Fruit fly (Drosophila melanogaster) whole organism, embryonic: Measurements from ENCODE around the gene Spn38F.

Experiments
- BtbVII ChIP-seq: fragments of 200-800 bp; sonication (Bioruptor generic); optimal IDR thresholded peaks from 3 replicates; lab custom pipeline; 2017; ENCODE audit warnings: missing biosample characterization, mild to moderate bottlenecking, missing genetic modification characterization
- CG10654 ChIP-seq: fragments of 200-800 bp; sonication (Bioruptor generic); optimal IDR thresholded peaks from 2 replicates; lab custom pipeline; 2016; ENCODE audit warnings: missing biosample characterization, missing genetic modification characterization
- CG11398 ChIP-seq: fragments of 200-800 bp; sonication (Bioruptor generic); optimal IDR thresholded peaks from 2 replicates; lab custom pipeline; 2016; ENCODE audit warnings: missing biosample characterization, missing genetic modification characterization
- CG13123 ChIP-seq: fragments of 200-800 bp; sonication (Bioruptor generic); optimal IDR thresholded peaks from 2 replicates; lab custom pipeline; 2016; ENCODE audit warnings: missing biosample characterization, missing genetic modification characterization
- CG14667 ChIP-seq: fragments of 200-800 bp; sonication (Bioruptor generic); IDR thresholded peaks from 2 replicates; pipeline ENCODE4 v1.3.6; 2022; ENCODE audit warnings: missing biosample characterization, missing genetic modification characterization
- CG17361 ChIP-seq: fragments of 200-800 bp; sonication (Bioruptor generic); IDR thresholded peaks from 3 replicates; pipeline ENCODE4 v1.3.6; 2022; ENCODE audit warnings: missing biosample characterization, missing genetic modification characterization
- CG1792 ChIP-seq: fragments of 200-800 bp; sonication (Bioruptor generic); optimal IDR thresholded peaks from 2 replicates; lab custom pipeline; 2016; ENCODE audit warnings: missing biosample characterization, missing genetic modification characterization
- CG2116 ChIP-seq: fragments of 200-800 bp; sonication (Bioruptor generic); optimal IDR thresholded peaks from 3 replicates; lab custom pipeline; 2018; ENCODE audit warnings: missing biosample characterization, mild to moderate bottlenecking, missing genetic modification characterization
- CG2202 ChIP-seq: fragments of 200-800 bp; sonication (Bioruptor generic); optimal IDR thresholded peaks from 2 replicates; lab custom pipeline; 2018; ENCODE audit warnings: missing biosample characterization, mild to moderate bottlenecking, missing genetic modification characterization
- CG2678 ChIP-seq: fragments of 200-800 bp; sonication (Bioruptor generic); optimal IDR thresholded peaks from 3 replicates; lab custom pipeline; 2019; ENCODE audit warnings: missing biosample characterization, mild to moderate bottlenecking, missing genetic modification characterization, moderate library complexity
- CG2875 ChIP-seq: fragments of 200-800 bp; sonication (Bioruptor generic); optimal IDR thresholded peaks from 2 replicates; lab custom pipeline; 2017; ENCODE audit warnings: missing biosample characterization, mild to moderate bottlenecking, missing genetic modification characterization, missing genetic modification reagents
- CG30431 ChIP-seq: fragments of 200-800 bp; sonication (Bioruptor generic); optimal IDR thresholded peaks from 2 replicates; lab custom pipeline; 2017; ENCODE audit warnings: missing biosample characterization, missing genetic modification characterization
- CG31365 ChIP-seq: fragments of 200-800 bp; sonication (Bioruptor generic); optimal IDR thresholded peaks from 2 replicates; lab custom pipeline; 2018; ENCODE audit warnings: missing biosample characterization, mild to moderate bottlenecking, missing genetic modification characterization
- CG3163 ChIP-seq: fragments of 200-800 bp; sonication (Bioruptor generic); optimal IDR thresholded peaks from 3 replicates; lab custom pipeline; 2016; ENCODE audit warnings: missing biosample characterization, missing genetic modification characterization
- CG33213 ChIP-seq: fragments of 200-800 bp; sonication (Bioruptor generic); optimal IDR thresholded peaks from 3 replicates; lab custom pipeline; 2016; ENCODE audit warnings: missing biosample characterization, missing genetic modification characterization
- CG33557 ChIP-seq: fragments of 200-800 bp; sonication (Bioruptor generic); optimal IDR thresholded peaks from 2 replicates; lab custom pipeline; 2019; ENCODE audit warnings: missing biosample characterization, mild to moderate bottlenecking, missing genetic modification characterization, moderate library complexity
- CG4617 ChIP-seq: fragments of 200-800 bp; sonication (Bioruptor generic); optimal IDR thresholded peaks from 3 replicates; lab custom pipeline; 2016; ENCODE audit warnings: missing biosample characterization, missing genetic modification characterization, borderline replicate concordance
- CG4854 ChIP-seq: fragments of 200-800 bp; sonication (Bioruptor generic); optimal IDR thresholded peaks from 2 replicates; lab custom pipeline; 2016; ENCODE audit warnings: missing biosample characterization, missing genetic modification characterization, inconsistent platforms
- CG6272 ChIP-seq: fragments of 200-800 bp; sonication (Bioruptor generic); IDR thresholded peaks from 2 replicates; pipeline ENCODE4 v1.3.6; 2022; ENCODE audit warnings: missing biosample characterization, missing genetic modification characterization
- CG7271 ChIP-seq: fragments of 200-800 bp; sonication (Bioruptor generic); optimal IDR thresholded peaks from 2 replicates; lab custom pipeline; 2018; ENCODE audit warnings: missing biosample characterization, mild to moderate bottlenecking, missing genetic modification characterization, moderate library complexity
- CG7745 ChIP-seq: fragments of 200-800 bp; sonication (Bioruptor generic); optimal IDR thresholded peaks from 2 replicates; lab custom pipeline; 2018; ENCODE audit warnings: missing biosample characterization, mild to moderate bottlenecking, missing genetic modification characterization, moderate library complexity
- CG8944 ChIP-seq: fragments of 200-800 bp; sonication (Bioruptor generic); optimal IDR thresholded peaks from 3 replicates; lab custom pipeline; 2016; ENCODE audit warnings: missing biosample characterization, missing genetic modification characterization
- E2f1 ChIP-seq: fragments of 200-800 bp; sonication (Bioruptor generic); IDR thresholded peaks from 2 replicates; pipeline ENCODE4 v1.3.6; 2022; ENCODE audit warnings: missing biosample characterization, missing genetic modification characterization
- Hr78 ChIP-seq, 2 experiments: fragments of 200-800 bp in 1 of 2; fragments of >200 bp in 1 of 2; sonication (Bioruptor generic) in 1 of 2; optimal IDR thresholded peaks; 2 replicates each; lab custom pipeline; 2017 to 2019; ENCODE audit warnings: missing biosample characterization in 2 of 2, missing genetic modification characterization in 2 of 2, mild to moderate bottlenecking in 1 of 2, moderate library complexity in 1 of 2
- Mad ChIP-seq: fragments of 200-800 bp; sonication (Bioruptor generic); optimal IDR thresholded peaks from 2 replicates; lab custom pipeline; 2016; ENCODE audit warnings: missing biosample characterization, missing genetic modification characterization
- Nf-YC ChIP-seq: fragments of 200-800 bp; optimal IDR thresholded peaks from 3 replicates; lab custom pipeline; 2019; ENCODE audit warnings: missing biosample characterization, mild to moderate bottlenecking, missing genetic modification characterization, moderate library complexity
- Ssrp ChIP-seq: fragments of 200-800 bp; sonication (Bioruptor generic); optimal IDR thresholded peaks from 2 replicates; lab custom pipeline; 2018; ENCODE audit warnings: missing biosample characterization, mild to moderate bottlenecking, missing genetic modification characterization, moderate library complexity
- Vsx1 ChIP-seq: fragments of 200-800 bp; sonication (Bioruptor generic); optimal IDR thresholded peaks from 2 replicates; lab custom pipeline; 2017; ENCODE audit warnings: missing biosample characterization, mild to moderate bottlenecking, missing genetic modification characterization, missing genetic modification reagents
- abd-A ChIP-seq: fragments of 200-800 bp; sonication (Bioruptor generic); optimal IDR thresholded peaks from 3 replicates; lab custom pipeline; 2019; ENCODE audit warnings: missing biosample characterization, mild to moderate bottlenecking, missing genetic modification characterization, moderate library complexity
- aop ChIP-seq: fragments of 200-800 bp; sonication (Bioruptor generic); IDR thresholded peaks from 2 replicates; pipeline ENCODE4 v1.3.6; 2022; ENCODE audit warnings: missing biosample characterization, missing genetic modification characterization
- bab2 ChIP-seq: fragments of 200-800 bp; sonication (Bioruptor generic); optimal IDR thresholded peaks from 2 replicates; lab custom pipeline; 2016; ENCODE audit warnings: missing biosample characterization, missing genetic modification characterization
- chif ChIP-seq, 2 experiments: fragments of 200-800 bp; sonication (Bioruptor generic); optimal IDR thresholded peaks; 3 replicates each; lab custom pipeline; 2016; ENCODE audit warnings: missing biosample characterization in 2 of 2, missing genetic modification characterization in 2 of 2
- chm ChIP-seq: fragments of 200-800 bp; sonication (Bioruptor generic); IDR thresholded peaks from 2 replicates; pipeline ENCODE4 v1.3.6; 2022; ENCODE audit warnings: missing biosample characterization, missing genetic modification characterization
- dysf ChIP-seq: fragments of 200-800 bp; sonication (Bioruptor generic); IDR thresholded peaks from 3 replicates; pipeline ENCODE4 v1.3.6; 2022; ENCODE audit warnings: missing biosample characterization, missing genetic modification characterization
- en ChIP-seq: fragments of 200-800 bp; sonication (Bioruptor generic); optimal IDR thresholded peaks from 2 replicates; lab custom pipeline; 2016; ENCODE audit warnings: missing biosample characterization, missing genetic modification characterization
- eve ChIP-seq, 2 experiments: fragments of >200 bp; optimal IDR thresholded peaks; 2 replicates each; lab custom pipeline; 2017; ENCODE audit warnings: missing biosample characterization in 2 of 2, missing genetic modification characterization in 2 of 2
- grau ChIP-seq: fragments of 200-800 bp; optimal IDR thresholded peaks from 3 replicates; lab custom pipeline; 2019; ENCODE audit warnings: missing biosample characterization, mild to moderate bottlenecking, missing genetic modification characterization, moderate library complexity
- jumu ChIP-seq: fragments of 200-800 bp; sonication (Bioruptor generic); optimal IDR thresholded peaks from 3 replicates; lab custom pipeline; 2016; ENCODE audit warnings: missing biosample characterization, missing genetic modification characterization
- kay ChIP-seq: fragments of 200-800 bp; sonication (Bioruptor generic); optimal IDR thresholded peaks from 2 replicates; lab custom pipeline; 2016; ENCODE audit warnings: missing biosample characterization, missing genetic modification characterization
- nmo ChIP-seq: fragments of 200-800 bp; sonication (Bioruptor generic); optimal IDR thresholded peaks from 2 replicates; lab custom pipeline; 2018; ENCODE audit warnings: missing biosample characterization, mild to moderate bottlenecking, missing genetic modification characterization, moderate library complexity
- onecut ChIP-seq: fragments of 200-800 bp; sonication (Bioruptor generic); IDR thresholded peaks from 2 replicates; pipeline ENCODE4 v1.3.6; 2022; ENCODE audit warnings: missing biosample characterization, missing genetic modification characterization
- pfk ChIP-seq: fragments of 200-800 bp; sonication (Bioruptor generic); optimal IDR thresholded peaks from 2 replicates; lab custom pipeline; 2018; ENCODE audit warnings: missing biosample characterization, mild to moderate bottlenecking, missing genetic modification characterization, moderate library complexity
- pita ChIP-seq: fragments of 200-800 bp; sonication (Bioruptor generic); optimal IDR thresholded peaks from 2 replicates; lab custom pipeline; 2017; ENCODE audit warnings: missing biosample characterization, mild to moderate bottlenecking, missing genetic modification characterization
- pzg ChIP-seq: fragments of 200-800 bp; sonication (Bioruptor generic); optimal IDR thresholded peaks from 3 replicates; lab custom pipeline; 2018; ENCODE audit warnings: missing biosample characterization, mild to moderate bottlenecking, missing genetic modification characterization, moderate library complexity
- ranshi ChIP-seq: fragments of 200-800 bp; sonication (Bioruptor generic); IDR thresholded peaks from 2 replicates; pipeline ENCODE4 v1.3.6; 2022; ENCODE audit warnings: missing biosample characterization, missing genetic modification characterization
- stc ChIP-seq: fragments of 200-800 bp; sonication (Bioruptor generic); IDR thresholded peaks from 2 replicates; pipeline ENCODE4 v1.3.6; 2022; ENCODE audit warnings: missing biosample characterization, missing genetic modification characterization
- stwl ChIP-seq: fragments of 200-800 bp; sonication (Bioruptor generic); optimal IDR thresholded peaks from 3 replicates; lab custom pipeline; 2018; ENCODE audit warnings: missing biosample characterization, mild to moderate bottlenecking, missing genetic modification characterization, moderate library complexity
- tap ChIP-seq: fragments of 200-800 bp; optimal IDR thresholded peaks from 3 replicates; lab custom pipeline; 2019; ENCODE audit warnings: missing biosample characterization, mild to moderate bottlenecking, missing genetic modification characterization, moderate library complexity
- zen2 ChIP-seq: fragments of 200-800 bp; sonication (Bioruptor generic); IDR thresholded peaks from 3 replicates; pipeline ENCODE4 v1.3.6; 2022; ENCODE audit warnings: missing biosample characterization, missing genetic modification characterization; ENCODE audit not compliant: partially characterized antibody

Spn38F gene

DNA sequence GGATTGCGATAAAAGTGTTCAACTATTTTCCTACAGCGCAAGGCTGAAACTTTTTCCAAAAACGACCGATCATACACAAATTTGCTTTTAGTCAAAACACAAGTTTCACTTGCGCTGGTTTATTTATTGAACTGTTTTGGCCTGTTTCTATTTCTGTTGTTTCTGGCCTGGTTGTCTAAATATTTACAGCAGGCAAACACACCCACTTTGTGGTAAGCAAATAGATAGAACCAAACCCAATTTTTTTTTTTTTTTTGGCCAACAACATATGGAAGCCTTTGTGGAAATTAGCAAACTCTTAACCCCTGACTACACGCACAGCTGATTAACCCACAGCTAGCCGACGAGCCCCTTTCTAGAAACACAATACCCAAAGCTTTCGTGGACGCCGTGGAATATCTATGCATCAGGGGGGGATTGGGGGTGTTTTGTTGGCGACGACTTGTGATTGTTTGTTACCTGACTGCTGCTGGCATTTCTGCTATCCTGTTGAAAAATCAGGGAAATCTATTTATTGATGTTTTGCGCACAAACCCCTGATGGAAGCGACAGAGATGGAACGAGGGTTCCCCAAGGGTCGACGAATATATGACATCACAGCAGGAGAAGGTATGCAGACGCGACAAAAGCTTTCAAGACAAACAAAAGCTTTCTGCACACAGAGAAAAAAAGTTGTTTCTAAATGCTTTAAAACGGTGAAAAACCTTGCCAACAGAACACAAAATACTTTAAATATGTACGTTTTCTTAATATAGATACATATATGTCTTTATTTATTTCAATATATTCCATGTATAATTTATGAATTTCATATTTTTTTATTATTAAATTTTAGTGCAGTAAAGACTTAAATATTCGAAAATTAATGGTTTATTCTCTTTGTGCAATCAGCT, 29.9 kb downstream of the Spn38F start (continued):
- TF ChIP-seq CG33557 (GFP tag; lab: Kevin White, UChicago) (no peak), kay (GFP tag; lab: Kevin White, UChicago) (no peak), chif (GFP tag; optimal IDR thresholded peaks at IDR 0.05; lab: Kevin White, UChicago) (peak in 1 of 2 experiments; percentile 3), CG30431 (GFP tag; lab: Kevin White, UChicago) (no peak), zen2 (GFP tag; lab: Robert Waterston, UW) (no peak), E2f1 (GFP tag; lab: Robert Waterston, UW) (peak; percentile 66), CG8944 (no peak), pzg (GFP tag; lab: Kevin White, UChicago) (no peak), pita (no peak), CG2116 (GFP tag; lab: Kevin White, UChicago) (no peak), pfk (peak; percentile 1), stwl (no peak), Vsx1 (GFP tag; lab: Kevin White, UChicago) (peak; percentile 54), CG13123 (GFP tag; lab: Kevin White, UChicago) (no peak), CG2202 (tag; lab: Kevin White, UChicago) (no peak), nmo (peak; percentile 29), CG4617 (GFP tag; lab: Kevin White, UChicago) (no peak), Nf-YC (tag; lab: Kevin White, UChicago) (peak; percentile 50), CG4854 (GFP tag; lab: Kevin White, UChicago) (no peak), onecut (GFP tag; lab: Robert Waterston, UW) (peak; percentile 95), Hr78 (GFP tag; optimal IDR thresholded peaks at IDR 0.05; lab: Kevin White, UChicago) (no peak), CG31365 (peak; percentile 43), CG7745 (tag; lab: Kevin White, UChicago) (no peak), CG6272 (GFP tag; lab: Robert Waterston, UW) (no peak), CG10654 (no peak), CG2678 (tag; lab: Kevin White, UChicago) (peak; percentile 75), CG3163 (GFP tag; lab: Kevin White, UChicago) (no peak), jumu (GFP tag; lab: Kevin White, UChicago) (no peak), dysf (GFP tag; lab: Robert Waterston, UW) (peak; percentile 74), CG17361 (GFP tag; lab: Robert Waterston, UW) (peak; percentile 44; the same call in 2 of the 3 replicates), CG7271 (tag; lab: Kevin White, UChicago) (peak; percentile 1), CG1792 (GFP tag; lab: Kevin White, UChicago) (peak; percentile 17), bab2 (GFP tag; lab: Kevin White, UChicago) (peak; percentile 2), Mad (no peak), grau (tag; lab: Kevin White, UChicago) (peak; percentile 67), CG2875 (GFP tag; lab: Kevin White, UChicago) (peak; percentile 17), aop (GFP tag; lab: Robert Waterston, UW) (no peak), BtbVII (GFP tag; lab: Kevin White, UChicago) (peak; percentile 64), tap (tag; lab: Kevin White, UChicago) (no peak), Ssrp (tag; lab: Kevin White, UChicago) (peak; percentile 0), en (GFP tag; lab: Kevin White, UChicago) (no peak), ranshi (GFP tag; lab: Robert Waterston, UW) (peak; percentile 26; the same call in 1 of the 2 replicates), CG11398 (peak; percentile 10), CG33213 (GFP tag; lab: Kevin White, UChicago) (peak; percentile 28), stc (GFP tag; lab: Robert Waterston, UW) (0 out of 2 replicates have a peak, but pooled peaks have one; percentile 8), eve (GFP tag; optimal IDR thresholded peaks at IDR 0.05; lab: Kevin White, UChicago) (peak in 1 of 2 experiments; percentile 80), CG14667 (GFP tag; lab: Robert Waterston, UW) (no peak), chm (GFP tag; lab: Robert Waterston, UW) (no peak), abd-A (tag; lab: Kevin White, UChicago) (peak; percentile 90)
